Worm (Caenorhabditis elegans) whole organism, L3 larva: ENCODE measurements around the gene rgs-4.

Source experiments
- ceh-9 ChIP-seq: sonication (generic microtip); optimal IDR thresholded peaks from 2 replicates; lab custom pipeline; 2018; ENCODE audit warnings: missing biosample characterization, missing genetic modification characterization
- fkh-10 ChIP-seq: sonication (generic microtip); optimal IDR thresholded peaks from 2 replicates; lab custom pipeline; 2017; ENCODE audit warnings: missing biosample characterization, missing genetic modification reagents, missing genetic modification characterization
- tbx-2 ChIP-seq: sonication (generic microtip); optimal IDR thresholded peaks from 2 replicates; lab custom pipeline; 2016; ENCODE audit warnings: mild to moderate bottlenecking, missing genetic modification characterization, missing compliant biosample characterization

DNA sequence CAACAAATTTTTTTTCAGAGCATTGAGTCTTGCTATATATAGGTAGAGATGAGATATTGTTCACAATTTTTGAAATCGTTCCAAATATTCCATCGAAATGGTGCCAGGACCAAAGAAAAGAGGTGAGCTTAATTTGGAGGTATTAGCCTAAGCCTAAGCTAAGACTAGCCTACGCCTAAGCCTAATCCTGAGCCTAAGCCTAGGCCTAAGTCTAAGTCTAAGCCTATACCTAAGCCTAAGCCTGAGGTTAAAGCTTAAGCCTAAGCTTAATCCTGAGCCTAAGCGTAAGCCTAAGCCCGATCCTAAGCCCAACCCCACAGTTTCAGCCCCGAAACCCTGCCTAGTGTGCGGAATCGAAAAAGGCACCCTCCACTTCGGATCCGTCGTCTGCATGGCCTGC is 17.9 kb upstream of the rgs-4 start, which contains the start of gene nhr-234:
- TF ChIP-seq tbx-2 (no peak), ceh-9 (tag; lab: Kevin White, UChicago) (no peak), fkh-10 (GFP tag; lab: Kevin White, UChicago) (no peak)
